Worm (Caenorhabditis elegans) whole organism, early embryonic: Measurements from ENCODE around the gene F46F5.11.

Source experiments
- B0310.2 ChIP-seq: sonication (generic microtip); optimal IDR thresholded peaks from 2 replicates; lab custom pipeline; 2016; ENCODE audit warnings: mild to moderate bottlenecking, missing genetic modification characterization, missing compliant biosample characterization
- F13C5.2 ChIP-seq: sonication (generic microtip); optimal IDR thresholded peaks from 2 replicates; lab custom pipeline; 2017; ENCODE audit warnings: mild to moderate bottlenecking, missing genetic modification characterization, inconsistent platforms, missing compliant biosample characterization
- aly-1 ChIP-seq: sonication (generic microtip); optimal IDR thresholded peaks from 2 replicates; lab custom pipeline; 2016; ENCODE audit warnings: missing genetic modification characterization, missing compliant biosample characterization
- ama-1 ChIP-seq: fragments of 150-350 bp; optimal IDR thresholded peaks from 2 replicates; lab custom pipeline; 2014
- ceh-13 ChIP-seq: fragments of 200-800 bp; sonication (Bioruptor generic); optimal IDR thresholded peaks from 2 replicates; lab custom pipeline; 2018; ENCODE audit warnings: mild to moderate bottlenecking, missing genetic modification characterization, missing compliant biosample characterization
- ceh-36 ChIP-seq: sonication (generic microtip); optimal IDR thresholded peaks from 2 replicates; lab custom pipeline; 2016; ENCODE audit warnings: missing genetic modification characterization, inconsistent platforms, missing compliant biosample characterization
- ets-7 ChIP-seq: sonication (generic microtip); optimal IDR thresholded peaks from 2 replicates; lab custom pipeline; 2016; ENCODE audit warnings: missing genotype, missing genetic modification characterization, missing compliant biosample characterization
- flt-1 ChIP-seq: fragments of 200-800 bp; sonication (Bioruptor generic); IDR thresholded peaks from 2 replicates; pipeline ENCODE4 v1.3.6; 2022; ENCODE audit warnings: missing genetic modification characterization, missing compliant biosample characterization
- hmbx-1 ChIP-seq: sonication (generic microtip); optimal IDR thresholded peaks from 2 replicates; lab custom pipeline; 2016; ENCODE audit warnings: mild to moderate bottlenecking, missing genetic modification characterization, missing compliant biosample characterization
- hmg-4 ChIP-seq: fragments of 200-800 bp; sonication (Bioruptor generic); optimal IDR thresholded peaks from 2 replicates; lab custom pipeline; 2018; ENCODE audit warnings: mild to moderate bottlenecking, missing genetic modification characterization, missing compliant biosample characterization
- hnd-1 ChIP-seq: sonication (generic microtip); optimal IDR thresholded peaks from 2 replicates; lab custom pipeline; 2016; ENCODE audit warnings: missing genetic modification characterization, missing compliant biosample characterization
- pes-1 ChIP-seq: fragments of 200-800 bp; sonication (Bioruptor generic); IDR thresholded peaks from 2 replicates; pipeline ENCODE4 v1.3.6; 2022; ENCODE audit warnings: missing genetic modification reagents, missing genetic modification characterization, missing compliant biosample characterization
- scrt-1 ChIP-seq: fragments of 200-800 bp; sonication (Bioruptor generic); IDR thresholded peaks from 2 replicates; pipeline ENCODE4 v1.3.6; 2022; ENCODE audit warnings: missing genetic modification characterization, missing compliant biosample characterization
- sea-1 ChIP-seq: fragments of 200-800 bp; sonication (Bioruptor generic); conservative IDR thresholded peaks from 2 replicates; pipeline ENCODE4 v1.3.6; 2022; ENCODE audit warnings: missing genetic modification characterization, missing compliant biosample characterization
- tbx-11 ChIP-seq: fragments of 200-800 bp; sonication (Bioruptor generic); IDR thresholded peaks from 2 replicates; pipeline ENCODE4 v1.3.6; 2022; ENCODE audit warnings: missing genetic modification characterization, missing compliant biosample characterization
- tbx-37 ChIP-seq: fragments of 200-800 bp; sonication (Bioruptor generic); conservative IDR thresholded peaks from 2 replicates; pipeline ENCODE4 v1.3.6; 2022; ENCODE audit warnings: missing genetic modification reagents, missing genetic modification characterization, missing compliant biosample characterization
- tra-4 ChIP-seq: sonication (generic microtip); optimal IDR thresholded peaks from 2 replicates; lab custom pipeline; 2017; ENCODE audit warnings: missing genetic modification characterization, missing compliant biosample characterization

Gene F46F5.11

ce11 chrII:808457-808856 lies at the start of gene F46F5.11:
Gene F46F5.11 (plus strand): TSS chrII:808757.
- TF ChIP-seq F13C5.2 (tag; lab: Kevin White, UChicago) (no peak), pes-1 (GFP tag; lab: Robert Waterston, UW) (no peak), tbx-37 (GFP tag; lab: Robert Waterston, UW) (no peak), flt-1 (no peak)

DNA sequence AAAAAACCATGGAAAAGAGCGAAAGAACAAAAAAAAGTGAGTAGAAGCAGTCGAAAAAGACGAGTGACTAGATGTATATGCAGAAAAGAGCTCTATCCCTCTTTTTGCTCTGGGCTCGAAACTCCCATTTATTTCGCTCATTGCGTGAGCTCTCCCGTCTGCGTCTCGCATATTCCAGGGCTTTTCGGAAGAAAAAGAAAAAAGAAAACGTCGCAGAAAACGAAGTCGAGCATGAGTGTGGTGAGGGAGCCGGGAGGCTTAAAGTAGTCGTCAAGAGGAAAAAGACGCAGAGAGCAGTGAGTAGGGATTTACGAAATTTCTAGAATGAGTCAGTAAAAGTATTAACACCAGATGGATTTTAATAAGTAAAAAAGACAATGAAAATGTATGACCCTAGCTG lies 48.8 kb upstream of the F46F5.11 start:
- TF ChIP-seq pes-1 (GFP tag; lab: Robert Waterston, UW) (no peak), F13C5.2 (tag; lab: Kevin White, UChicago) (no peak)

- TF ChIP-seq sea-1 (GFP tag; lab: Robert Waterston, UW) = no peak
Observed at ce11 chrII:760276-760675, 48.3 kb upstream of the F46F5.11 start.

DNA sequence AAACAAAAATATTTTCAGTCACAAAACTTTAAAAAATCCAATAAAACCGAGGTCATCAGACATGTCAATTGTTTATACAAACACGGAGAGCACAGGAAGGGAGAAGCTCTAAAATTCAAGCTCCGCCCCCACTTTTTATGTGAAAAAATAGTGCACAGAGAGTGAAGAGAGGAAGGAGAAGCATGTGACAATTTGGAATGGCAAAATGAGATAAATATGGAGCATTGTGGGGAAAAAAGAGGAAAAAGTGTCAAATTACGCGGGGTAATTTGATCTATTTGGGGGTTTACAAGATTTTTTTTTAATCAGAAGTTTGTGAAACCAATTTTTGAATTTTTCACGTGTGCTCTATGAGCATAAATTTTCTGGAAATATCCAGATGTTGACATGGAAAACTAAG lies 45.6 kb upstream of the F46F5.11 start:
- TF ChIP-seq B0310.2 (tag; lab: Kevin White, UChicago) (no peak), ets-7 (tag; lab: Kevin White, UChicago) (no peak), flt-1 (no peak), hmbx-1 (no peak), hmg-4 (GFP tag; lab: Kevin White, UChicago) (no peak), ceh-13 (no peak), scrt-1 (GFP tag; lab: Robert Waterston, UW) (no peak), tbx-37 (GFP tag; lab: Robert Waterston, UW) (no peak), tbx-11 (GFP tag; lab: Robert Waterston, UW) (no peak), sea-1 (GFP tag; lab: Robert Waterston, UW) (no peak), F13C5.2 (tag; lab: Kevin White, UChicago) (no peak), hnd-1 (no peak), ama-1 (lab: Kevin White, UChicago) (no peak), tra-4 (tag; lab: Kevin White, UChicago) (no peak), aly-1 (tag; lab: Kevin White, UChicago) (no peak), ceh-36 (tag; lab: Kevin White, UChicago) (no peak), pes-1 (GFP tag; lab: Robert Waterston, UW) (no peak)

ce11 chrII:764385-764784 lies 44.2 kb upstream of the F46F5.11 start:
- TF ChIP-seq pes-1 (GFP tag; lab: Robert Waterston, UW) = 0 out of 2 replicates have a peak, but pooled peaks have one; percentile 15
- no peak for TF ChIP-seq ceh-13

- no peak for TF ChIP-seq ama-1 (lab: Kevin White, UChicago)
- TF ChIP-seq hnd-1 = no peak
- TF ChIP-seq F13C5.2 (tag; lab: Kevin White, UChicago) = no peak
- no peak for TF ChIP-seq ets-7 (tag; lab: Kevin White, UChicago)
- no peak for TF ChIP-seq tra-4 (tag; lab: Kevin White, UChicago)
- no peak for TF ChIP-seq hmg-4 (GFP tag; lab: Kevin White, UChicago)
- TF ChIP-seq flt-1 = no peak
- no peak for TF ChIP-seq B0310.2 (tag; lab: Kevin White, UChicago)
- no peak for TF ChIP-seq ceh-36 (tag; lab: Kevin White, UChicago)
- TF ChIP-seq hmbx-1 = no peak
- no peak for TF ChIP-seq tbx-11 (GFP tag; lab: Robert Waterston, UW)
- TF ChIP-seq pes-1 (GFP tag; lab: Robert Waterston, UW) = no peak
Observed at ce11 chrII:765219-765618, 43.3 kb upstream of the F46F5.11 start, which contains the start of gene C08G5.7. Gene C08G5.7 (minus strand): TSS chrII:765319.

DNA sequence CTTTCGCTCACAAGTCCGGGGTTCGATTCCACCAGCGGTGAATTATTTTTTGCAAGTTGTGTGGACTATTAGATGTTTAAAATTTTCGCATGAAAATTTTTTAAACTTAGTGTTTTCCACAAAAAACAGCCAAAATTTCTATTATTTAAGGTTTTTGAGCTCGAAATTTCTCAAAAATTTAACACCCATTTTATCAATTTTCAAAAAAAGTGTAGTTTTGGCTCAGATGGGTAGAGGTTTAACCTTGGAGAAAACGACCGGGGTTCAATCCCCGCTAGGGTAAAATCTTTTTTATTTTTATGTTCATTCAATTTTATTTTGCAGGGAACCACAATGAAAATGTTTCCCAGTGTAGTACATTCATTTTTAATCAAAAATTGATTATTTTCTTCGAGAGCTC lies 39.3 kb upstream of the F46F5.11 start:
- TF ChIP-seq ceh-36 (tag; lab: Kevin White, UChicago) (no peak), pes-1 (GFP tag; lab: Robert Waterston, UW) (no peak), aly-1 (tag; lab: Kevin White, UChicago) (no peak), scrt-1 (GFP tag; lab: Robert Waterston, UW) (no peak), B0310.2 (tag; lab: Kevin White, UChicago) (no peak), tbx-11 (GFP tag; lab: Robert Waterston, UW) (no peak), sea-1 (GFP tag; lab: Robert Waterston, UW) (no peak), F13C5.2 (tag; lab: Kevin White, UChicago) (no peak), ceh-13 (no peak)

ce11 chrII:770253-770652 lies 38.3 kb upstream of the F46F5.11 start, which contains the start of gene C08G5.6:
Gene C08G5.6 (plus strand): TSS chrII:770553.
- TF ChIP-seq sea-1 (GFP tag; lab: Robert Waterston, UW) (no peak), B0310.2 (tag; lab: Kevin White, UChicago) (no peak), tbx-37 (GFP tag; lab: Robert Waterston, UW) (no peak), ceh-36 (tag; lab: Kevin White, UChicago) (no peak), hnd-1 (no peak), hmbx-1 (no peak), flt-1 (no peak), aly-1 (tag; lab: Kevin White, UChicago) (no peak), tra-4 (tag; lab: Kevin White, UChicago) (no peak), scrt-1 (GFP tag; lab: Robert Waterston, UW) (no peak), ama-1 (lab: Kevin White, UChicago) (no peak), tbx-11 (GFP tag; lab: Robert Waterston, UW) (no peak), F13C5.2 (tag; lab: Kevin White, UChicago) (no peak), ets-7 (tag; lab: Kevin White, UChicago) (no peak), hmg-4 (GFP tag; lab: Kevin White, UChicago) (no peak), pes-1 (GFP tag; lab: Robert Waterston, UW) (no peak), ceh-13 (no peak)
